Worm (Caenorhabditis elegans): ENCODE results near the gene K06G5.1.

K06G5.1 gene

DNA sequence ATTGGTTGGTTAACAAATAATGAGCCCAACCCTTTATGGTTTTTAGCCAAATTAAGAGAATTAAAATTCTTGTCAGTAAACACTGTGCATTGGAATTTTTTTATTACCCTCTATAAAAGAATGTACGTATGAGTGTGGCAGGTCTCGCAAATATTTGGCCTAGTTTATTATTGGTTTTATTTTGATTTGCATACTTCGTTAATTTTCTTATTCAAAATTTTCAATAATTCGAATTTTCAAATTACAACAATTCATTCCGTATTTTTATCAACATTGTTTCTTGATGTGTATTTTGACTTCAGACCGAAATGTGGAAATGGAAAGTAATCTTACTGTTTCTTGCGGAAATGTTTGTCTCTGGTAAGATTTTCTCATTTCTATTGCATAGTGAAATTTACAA, 42.9 kb downstream of the K06G5.1 start, which contains the start of gene E02H4.4:
TSS of gene E02H4.4 (plus strand) at position 301 of the 400 bp plus-strand sequence.
- no peak for TF ChIP-seq hmg-4 (GFP tag; optimal IDR thresholded peaks at IDR 0.05)
- TF ChIP-seq hmbx-1 (tag; optimal IDR thresholded peaks at IDR 0.05), result no peak
- TF ChIP-seq ceh-13 (GFP tag; optimal IDR thresholded peaks at IDR 0.05), result no peak
- no peak for TF ChIP-seq flt-1 (GFP tag; IDR thresholded peaks at IDR 0.05)

DNA sequence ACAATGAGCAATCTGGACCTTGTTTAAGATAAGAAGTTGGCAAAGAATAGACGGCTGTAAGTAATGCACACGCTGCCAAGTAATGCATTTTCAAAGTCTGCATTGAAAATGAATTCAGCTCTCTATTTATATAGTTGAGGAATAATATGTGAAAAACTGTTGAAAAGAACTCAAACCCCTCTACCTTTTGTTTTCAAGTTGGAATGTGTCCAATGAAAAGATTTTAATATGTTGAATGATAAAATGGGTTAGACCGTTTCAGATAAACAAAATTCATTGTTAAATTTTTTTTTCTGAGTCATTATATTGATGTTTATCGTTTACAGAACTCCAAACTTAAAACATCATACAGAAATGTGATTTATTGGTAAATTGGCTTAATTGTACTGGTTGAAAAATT, 48.7 kb downstream of the K06G5.1 start, which contains the start of gene E02H4.8:
TSS of gene E02H4.8 (minus strand) at position 101 of the 400 bp plus-strand sequence.
- TF ChIP-seq pes-1 (GFP tag; IDR thresholded peaks at IDR 0.05) (no peak), hnd-1 (tag; optimal IDR thresholded peaks at IDR 0.05) (no peak), aly-1 (tag; optimal IDR thresholded peaks at IDR 0.05) (no peak), tra-4 (tag; optimal IDR thresholded peaks at IDR 0.05) (no peak), hmg-4 (GFP tag; optimal IDR thresholded peaks at IDR 0.05) (no peak), ama-1 (optimal IDR thresholded peaks at IDR 0.05) (no peak), tbx-37 (GFP tag; conservative IDR thresholded peaks at IDR 0.05) (no peak), hmbx-1 (tag; optimal IDR thresholded peaks at IDR 0.05) (no peak), ceh-13 (GFP tag; optimal IDR thresholded peaks at IDR 0.05) (no peak), tbx-11 (GFP tag; IDR thresholded peaks at IDR 0.05) (no peak), sea-1 (GFP tag; conservative IDR thresholded peaks at IDR 0.05) (no peak)

DNA sequence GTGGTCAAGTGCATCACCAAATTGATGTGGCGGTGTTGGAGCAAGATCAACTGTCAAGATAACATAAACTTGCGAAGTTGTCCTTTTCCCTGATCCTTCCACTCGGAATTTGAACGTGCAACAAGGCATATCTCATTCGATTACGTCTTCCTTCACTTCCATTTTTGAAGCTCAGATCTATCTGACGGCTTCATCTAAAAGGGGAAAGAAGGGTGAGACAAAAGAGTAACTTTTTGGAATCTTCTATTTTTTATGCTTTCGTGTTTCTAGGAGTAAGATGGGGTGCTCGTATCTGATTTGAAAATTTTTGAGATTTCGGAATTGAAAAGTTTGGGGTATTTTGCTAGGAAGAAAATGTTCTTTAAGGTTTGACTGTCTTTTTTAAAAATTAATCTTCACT, 52.4 kb downstream of the K06G5.1 start:
- TF ChIP-seq pes-1 (GFP tag; IDR thresholded peaks at IDR 0.05) (no peak), hnd-1 (tag; optimal IDR thresholded peaks at IDR 0.05) (no peak), B0310.2 (tag; optimal IDR thresholded peaks at IDR 0.05) (no peak), ama-1 (optimal IDR thresholded peaks at IDR 0.05) (no peak), hmg-4 (GFP tag; optimal IDR thresholded peaks at IDR 0.05) (no peak), hmbx-1 (tag; optimal IDR thresholded peaks at IDR 0.05) (no peak), tbx-37 (GFP tag; conservative IDR thresholded peaks at IDR 0.05) (no peak), ceh-36 (tag; optimal IDR thresholded peaks at IDR 0.05) (no peak), scrt-1 (GFP tag; IDR thresholded peaks at IDR 0.05) (no peak), F13C5.2 (tag; optimal IDR thresholded peaks at IDR 0.05) (no peak)

DNA sequence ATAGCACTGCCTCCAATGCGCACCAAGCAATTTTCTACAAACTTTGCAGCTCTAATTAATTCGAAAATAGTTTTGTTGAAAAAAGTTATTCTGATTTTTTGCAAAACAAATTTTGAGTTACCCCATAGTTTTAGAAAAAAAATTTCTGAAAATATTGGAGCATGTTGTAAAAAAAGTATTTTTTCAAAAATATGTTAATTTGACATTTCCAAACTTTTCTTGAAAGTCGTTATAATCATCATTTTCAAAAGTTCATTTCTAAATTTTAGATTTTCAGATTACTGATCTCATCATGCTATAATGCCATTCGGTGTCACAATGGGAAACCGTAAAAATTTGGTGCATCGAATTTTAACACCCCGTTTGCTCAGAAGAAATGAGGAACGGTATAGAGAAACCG, 53.0 kb downstream of the K06G5.1 start, which contains the start of gene del-1:
TSS of gene del-1 (plus strand) at position 301 of the 400 bp plus-strand sequence.
- no peak for TF ChIP-seq pes-1 (GFP tag; IDR thresholded peaks at IDR 0.05)
- TF ChIP-seq ceh-36 (tag; optimal IDR thresholded peaks at IDR 0.05), result no peak
- TF ChIP-seq scrt-1 (GFP tag; IDR thresholded peaks at IDR 0.05), result no peak
- TF ChIP-seq B0310.2 (tag; optimal IDR thresholded peaks at IDR 0.05), result no peak
- TF ChIP-seq ets-7 (tag; optimal IDR thresholded peaks at IDR 0.05), result no peak
- no peak for TF ChIP-seq tbx-37 (GFP tag; conservative IDR thresholded peaks at IDR 0.05)
- TF ChIP-seq hnd-1 (tag; optimal IDR thresholded peaks at IDR 0.05), result no peak
- no peak for TF ChIP-seq tra-4 (tag; optimal IDR thresholded peaks at IDR 0.05)
- TF ChIP-seq hmbx-1 (tag; optimal IDR thresholded peaks at IDR 0.05), result no peak
- no peak for TF ChIP-seq flt-1 (GFP tag; IDR thresholded peaks at IDR 0.05)
- no peak for TF ChIP-seq aly-1 (tag; optimal IDR thresholded peaks at IDR 0.05)
- no peak for TF ChIP-seq hmg-4 (GFP tag; optimal IDR thresholded peaks at IDR 0.05)
- no peak for TF ChIP-seq ama-1 (optimal IDR thresholded peaks at IDR 0.05)
- no peak for TF ChIP-seq tbx-11 (GFP tag; IDR thresholded peaks at IDR 0.05)
- TF ChIP-seq F13C5.2 (tag; optimal IDR thresholded peaks at IDR 0.05), result no peak

Data from whole organism, early embryonic.